Worm (Caenorhabditis elegans): ENCODE results near the gene F02D10.2.
A peak's percentile ranks its signal among the peaks of the same experiment; 100 is the strongest.

Gene F02D10.2

DNA sequence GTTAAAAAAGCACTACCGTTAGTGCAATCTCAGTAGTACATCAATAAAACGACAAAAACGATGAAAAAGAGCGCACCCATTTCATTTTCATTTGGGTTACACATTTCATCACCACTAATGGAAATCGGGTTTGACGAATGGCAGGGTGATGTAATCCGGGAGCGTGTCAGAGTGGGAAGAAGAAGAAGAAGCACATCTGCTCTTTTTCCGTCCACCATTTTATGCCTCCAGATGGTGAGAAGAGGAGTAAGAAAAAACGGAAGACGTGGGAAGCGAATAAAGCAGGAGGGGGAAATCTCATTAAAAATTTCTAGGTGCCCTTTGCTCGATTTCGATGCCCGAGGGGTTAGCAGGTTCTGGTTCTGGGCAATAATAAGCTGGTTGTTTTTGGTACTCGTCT is 42.4 kb upstream of the F02D10.2 start:
- TF ChIP-seq zip-11 (GFP tag; IDR thresholded peaks at IDR 0.05) (no peak), nhr-41 (GFP tag; IDR thresholded peaks at IDR 0.05) (no peak), aha-1 (tag) (peak; percentile 74), D1046.2 (GFP tag; IDR thresholded peaks at IDR 0.05) (no peak), madf-9 (GFP tag; conservative IDR thresholded peaks at IDR 0.05) (no peak), ceh-82 (tag; optimal IDR thresholded peaks at IDR 0.05) (no peak)

DNA sequence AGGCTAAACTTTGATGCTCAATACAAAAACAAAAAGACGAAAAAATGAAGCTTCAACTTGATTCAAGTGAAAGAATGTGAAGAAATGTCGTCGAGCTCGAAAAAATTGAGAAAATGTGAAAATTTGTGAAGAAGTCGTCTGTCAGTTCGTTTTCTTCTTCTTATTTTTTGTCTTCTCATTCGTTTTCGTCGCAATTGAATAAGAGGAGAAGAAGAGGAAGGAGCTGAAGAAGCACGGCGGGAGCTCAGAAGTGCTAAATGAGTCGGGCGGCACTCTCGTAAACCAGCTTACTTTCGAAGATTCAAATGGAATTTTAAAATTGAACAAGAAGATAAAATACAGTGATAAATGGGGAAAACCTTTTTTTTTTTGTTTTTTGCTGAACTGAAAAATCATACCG is 41.5 kb upstream of the F02D10.2 start:
- TF ChIP-seq unc-62 (GFP tag; optimal IDR thresholded peaks at IDR 0.05 in 1 of 2), result peak in 1 of 2 experiments; percentile 52
- no peak for TF ChIP-seq unc-62 (tag; optimal IDR thresholded peaks at IDR 0.05)
- TF ChIP-seq fkh-10 (GFP tag; optimal IDR thresholded peaks at IDR 0.05), result peak; percentile 25
- TF ChIP-seq nhr-77 (tag; optimal IDR thresholded peaks at IDR 0.05), result no peak

DNA sequence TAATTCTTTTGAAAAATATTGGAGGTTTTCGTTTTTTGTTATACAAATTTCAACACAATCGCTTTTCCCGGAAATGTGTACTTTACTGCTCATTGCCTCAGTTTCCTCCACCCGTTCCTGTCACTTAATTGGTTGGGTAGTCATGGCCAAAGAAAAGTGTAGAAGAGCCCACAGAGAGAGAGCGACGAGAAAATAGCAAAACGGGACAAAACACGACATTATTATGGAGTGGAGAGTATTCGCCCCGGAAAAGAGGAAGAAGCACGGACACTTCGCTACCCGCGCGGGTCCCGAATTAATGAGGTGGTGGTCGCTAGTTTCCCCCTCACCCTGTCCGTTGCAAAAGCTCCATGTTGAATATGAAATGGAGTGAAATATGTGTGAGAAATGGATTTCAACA is 40.1 kb upstream of the F02D10.2 start:
- TF ChIP-seq R02D3.7 (tag; optimal IDR thresholded peaks at IDR 0.05) (no peak), egl-27 (tag; optimal IDR thresholded peaks at IDR 0.05) (no peak), F26F4.8 (GFP tag; conservative IDR thresholded peaks at IDR 0.05) (no peak), T26A8.4 (GFP tag; IDR thresholded peaks at IDR 0.05) (no peak), fkh-10 (GFP tag; optimal IDR thresholded peaks at IDR 0.05) (no peak), Y48G9A.11 (GFP tag; IDR thresholded peaks at IDR 0.05) (no peak)

- TF ChIP-seq hmg-1.1 (GFP tag; IDR thresholded peaks at IDR 0.05), result peak; percentile 73
- TF ChIP-seq hif-1 (tag; optimal IDR thresholded peaks at IDR 0.05), result peak in 1 of 2 experiments; percentile 29
- peak; percentile 35 for TF ChIP-seq mep-1 (tag; optimal IDR thresholded peaks at IDR 0.05)
- peak; percentile 72 for TF ChIP-seq rbr-2 (tag; optimal IDR thresholded peaks at IDR 0.05)
- peak; percentile 18 for TF ChIP-seq fkh-10 (GFP tag; optimal IDR thresholded peaks at IDR 0.05)
- TF ChIP-seq F37D6.2 (tag; optimal IDR thresholded peaks at IDR 0.05), result peak; percentile 39
- no peak for TF ChIP-seq Y105C5A.15 (GFP tag; IDR thresholded peaks at IDR 0.05)
- TF ChIP-seq ceh-44 (GFP tag; IDR thresholded peaks at IDR 0.05), result no peak
- TF ChIP-seq hlh-30 (tag; optimal IDR thresholded peaks at IDR 0.05; ENCODE audit: insufficient read depth), result peak; percentile 12
- peak in 1 of 2 experiments; percentile 7 for TF ChIP-seq lsy-2 (tag; optimal IDR thresholded peaks at IDR 0.05)
Measured at ce11 chrX:13502282-13502681, 38.6 kb upstream of the F02D10.2 start.

DNA sequence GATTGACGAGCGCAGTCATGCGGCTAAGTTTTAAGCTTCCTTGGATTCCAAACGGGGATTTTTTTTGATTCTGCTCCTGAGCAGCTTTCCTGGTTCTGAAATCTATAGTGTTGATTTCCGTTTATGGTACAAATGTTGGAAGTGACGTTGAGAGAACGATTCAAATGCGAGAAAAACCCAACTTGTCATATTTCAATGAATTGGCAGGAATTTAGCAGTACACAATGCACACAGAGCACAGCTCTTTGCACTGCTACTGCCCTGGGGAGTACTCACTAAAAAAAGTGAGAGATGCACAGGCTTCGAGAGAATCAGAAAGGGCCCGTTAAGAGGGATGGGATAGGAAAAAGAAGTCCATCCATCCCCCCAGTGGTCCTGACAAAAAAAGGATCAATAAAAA is 36.9 kb upstream of the F02D10.2 start, which contains the start of gene sad-1:
Gene sad-1, minus strand, starts transcription at position 101 of the 400 bp plus-strand sequence.
- TF ChIP-seq sdz-12 (GFP tag; optimal IDR thresholded peaks at IDR 0.05), result no peak
- no peak for TF ChIP-seq skn-1 (tag; optimal IDR thresholded peaks at IDR 0.05)
- no peak for TF ChIP-seq tag-97 (GFP tag; IDR thresholded peaks at IDR 0.05)
- peak; percentile 43; the same call in 1 of the 2 replicates for TF ChIP-seq hmg-1.1 (GFP tag; IDR thresholded peaks at IDR 0.05)
- 0 out of 2 replicates have a peak, but pooled peaks have one; percentile 40 for TF ChIP-seq dmd-9 (GFP tag; IDR thresholded peaks at IDR 0.05)
- no peak for TF ChIP-seq mdl-1 (tag; optimal IDR thresholded peaks at IDR 0.05)
- no peak for TF ChIP-seq daf-16 (GFP tag; optimal IDR thresholded peaks at IDR 0.05)
- no peak for TF ChIP-seq daf-16 (tag; optimal IDR thresholded peaks at IDR 0.05)
- no peak for TF ChIP-seq mes-2 (tag; optimal IDR thresholded peaks at IDR 0.05; ENCODE audit: poor library complexity, severe bottlenecking)
- no peak for TF ChIP-seq mdt-29 (GFP tag; IDR thresholded peaks at IDR 0.05)
- TF ChIP-seq daf-19 (GFP tag; conservative IDR thresholded peaks at IDR 0.05), result no peak
- TF ChIP-seq lim-7 (GFP tag; IDR thresholded peaks at IDR 0.05), result no peak
- no peak for TF ChIP-seq nhr-41 (GFP tag; IDR thresholded peaks at IDR 0.05)
- TF ChIP-seq zag-1 (tag; optimal IDR thresholded peaks at IDR 0.05), result no peak
- peak; percentile 53 for TF ChIP-seq aha-1 (tag)
- TF ChIP-seq F44E2.7 (GFP tag; IDR thresholded peaks at IDR 0.05), result no peak
- no peak for TF ChIP-seq ceh-44 (GFP tag; IDR thresholded peaks at IDR 0.05)
- no peak for TF ChIP-seq F10B5.3 (tag; optimal IDR thresholded peaks at IDR 0.05)
- TF ChIP-seq ces-1 (GFP tag; optimal IDR thresholded peaks at IDR 0.05), result no peak
- TF ChIP-seq lsy-2 (tag; optimal IDR thresholded peaks at IDR 0.05), result no peak
- TF ChIP-seq nhr-76 (tag; optimal IDR thresholded peaks at IDR 0.05), result no peak
- no peak for TF ChIP-seq ceh-82 (tag; optimal IDR thresholded peaks at IDR 0.05)
- no peak for TF ChIP-seq egl-43 (GFP tag; IDR thresholded peaks at IDR 0.05)

Data from whole organism, L4 larva.